Worm (Caenorhabditis elegans) whole organism, midembryonic: ENCODE data around the gene cfap-20.

Experiments
- cog-1 ChIP-seq: sonication (generic microtip); optimal IDR thresholded peaks from 2 replicates; lab custom pipeline; 2016; ENCODE audit warnings: missing genetic modification characterization, missing compliant biosample characterization
- flt-1 ChIP-seq: fragments of 200-800 bp; sonication (Bioruptor generic); IDR thresholded peaks from 2 replicates; pipeline ENCODE4 v1.3.6; 2022; ENCODE audit warnings: missing genetic modification characterization, missing compliant biosample characterization
- klf-2 ChIP-seq: fragments of 200-800 bp; sonication (Bioruptor generic); conservative IDR thresholded peaks from 2 replicates; pipeline ENCODE4 v1.3.6; 2022; ENCODE audit warnings: missing genetic modification reagents, missing genetic modification characterization, missing compliant biosample characterization
- med-1 ChIP-seq: sonication (generic microtip); optimal IDR thresholded peaks from 2 replicates; lab custom pipeline; 2017; ENCODE audit warnings: missing genetic modification characterization, mild to moderate bottlenecking, missing compliant biosample characterization, antibody characterized with exemption, missing genetic modification reagents; ENCODE audit not compliant: insufficient read depth
- ref-1 ChIP-seq: fragments of 200-800 bp; sonication (Bioruptor generic); conservative IDR thresholded peaks from 2 replicates; pipeline ENCODE4 v1.3.6; 2022; ENCODE audit warnings: missing genetic modification reagents, missing genetic modification characterization, missing compliant biosample characterization
- tab-1 ChIP-seq: fragments of 200-800 bp; sonication (Bioruptor generic); IDR thresholded peaks from 2 replicates; pipeline ENCODE4 v1.3.6; 2022; ENCODE audit warnings: missing genetic modification characterization, missing compliant biosample characterization

DNA sequence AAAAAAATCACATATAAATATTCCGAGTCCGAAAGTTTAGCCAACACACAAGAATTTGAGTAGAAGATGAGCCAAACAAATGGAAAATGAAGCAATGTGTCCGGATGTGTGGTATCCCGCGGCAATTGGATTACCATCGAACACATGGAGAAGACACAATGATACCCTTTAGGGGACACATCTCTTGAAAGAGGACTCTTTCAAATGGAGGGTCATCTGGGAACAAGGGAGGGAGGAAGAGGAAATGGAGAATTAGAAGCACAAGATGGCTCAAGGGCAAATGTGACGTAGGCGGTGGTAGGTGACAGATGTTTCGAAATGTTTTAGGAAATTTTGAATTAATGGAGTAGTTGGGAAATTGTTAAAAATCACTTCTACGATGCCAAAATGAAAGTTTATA is 5.8 kb upstream of the cfap-20 start:
- TF ChIP-seq ref-1 (GFP tag; lab: Robert Waterston, UW) (no peak), flt-1 (GFP tag; lab: Robert Waterston, UW) (peak; percentile 19; the same call in 1 of the 2 replicates), klf-2 (GFP tag; lab: Robert Waterston, UW) (no peak), cog-1 (tag; lab: Kevin White, UChicago) (peak; percentile 44), tab-1 (GFP tag; lab: Robert Waterston, UW) (no peak), med-1 (GFP tag; lab: Kevin White, UChicago) (no peak)
